Fruit fly (Drosophila melanogaster): ENCODE data around the gene CG5280.

The CG5280 gene

dm6 chr3L:9023627-9024026, 33.6 kb upstream of the CG5280 start:
- TF ChIP-seq pad (GFP tag; optimal IDR thresholded peaks at IDR 0.05) (no peak), kay (GFP tag; ENCODE audit: borderline replicate concordance) (peak; percentile 18)

DNA sequence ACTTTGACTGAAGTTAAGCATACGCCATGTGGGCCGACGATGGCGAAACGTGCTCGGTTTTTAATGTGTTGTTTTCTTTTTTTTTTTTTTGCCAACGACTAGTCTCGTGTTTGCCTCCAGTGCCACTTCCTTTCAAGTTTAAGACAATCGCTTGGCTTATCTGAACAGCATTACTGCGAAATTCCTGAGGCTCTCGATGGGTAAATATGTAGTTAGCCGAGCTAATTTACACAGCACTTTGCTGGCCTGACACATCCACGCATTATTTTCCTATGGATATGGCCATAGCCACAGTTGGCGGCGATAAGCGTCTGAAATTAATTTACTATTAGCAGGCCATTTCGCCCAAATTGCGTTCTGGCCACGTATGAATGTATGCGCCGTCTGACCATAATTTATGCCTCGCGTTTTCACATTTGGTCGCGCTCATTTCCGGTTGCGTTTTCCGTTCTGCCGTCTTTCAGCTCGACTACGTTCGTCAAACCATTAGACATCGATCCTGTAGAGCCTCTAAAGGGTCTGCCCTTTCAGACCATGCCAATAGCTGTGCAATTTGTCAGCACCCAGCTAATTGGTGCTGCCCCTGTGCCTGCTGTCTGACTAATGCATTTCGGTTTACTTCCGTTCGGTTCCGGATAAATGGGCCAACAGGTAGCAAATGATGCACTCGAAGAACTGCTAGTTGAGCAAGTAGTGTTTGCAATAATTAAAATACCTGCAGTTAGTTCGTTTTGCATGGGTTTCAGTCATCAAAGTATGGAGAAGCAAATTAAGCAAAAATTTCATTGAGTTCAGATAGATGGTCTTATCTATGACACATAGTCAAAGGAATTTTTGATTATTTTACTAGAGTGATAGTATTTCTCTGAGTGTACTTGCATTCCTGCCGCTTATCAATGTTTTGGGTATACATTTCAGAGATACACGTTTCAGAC, 30.7 kb upstream of the CG5280 start:
- TF ChIP-seq kay (GFP tag; ENCODE audit: borderline replicate concordance) (peak; percentile 54), CG5204 (GFP tag; optimal IDR thresholded peaks at IDR 0.05) (no peak)

dm6 chr3L:9019196-9019662, 29.2 kb upstream of the CG5280 start, which contains the start of gene Doc2:
Doc2 (minus strand) TSS chr3L:9019246.
- TF ChIP-seq tj (GFP tag; optimal IDR thresholded peaks at IDR 0.05) (no peak), CG5204 (GFP tag; optimal IDR thresholded peaks at IDR 0.05) (no peak), Crg-1 (GFP tag; optimal IDR thresholded peaks at IDR 0.05) (no peak), cic (GFP tag; optimal IDR thresholded peaks at IDR 0.05) (no peak), Hr96 (GFP tag; optimal IDR thresholded peaks at IDR 0.05) (no peak), CG14711 (tag; optimal IDR thresholded peaks at IDR 0.05) (no peak), CG11617 (GFP tag; optimal IDR thresholded peaks at IDR 0.05) (no peak), pad (GFP tag; optimal IDR thresholded peaks at IDR 0.05) (no peak), toe (GFP tag; optimal IDR thresholded peaks at IDR 0.05) (no peak), ovo (GFP tag; optimal IDR thresholded peaks at IDR 0.05) (no peak), kay (GFP tag; ENCODE audit: borderline replicate concordance) (no peak), bab1 (GFP tag; optimal IDR thresholded peaks at IDR 0.05) (no peak)

DNA sequence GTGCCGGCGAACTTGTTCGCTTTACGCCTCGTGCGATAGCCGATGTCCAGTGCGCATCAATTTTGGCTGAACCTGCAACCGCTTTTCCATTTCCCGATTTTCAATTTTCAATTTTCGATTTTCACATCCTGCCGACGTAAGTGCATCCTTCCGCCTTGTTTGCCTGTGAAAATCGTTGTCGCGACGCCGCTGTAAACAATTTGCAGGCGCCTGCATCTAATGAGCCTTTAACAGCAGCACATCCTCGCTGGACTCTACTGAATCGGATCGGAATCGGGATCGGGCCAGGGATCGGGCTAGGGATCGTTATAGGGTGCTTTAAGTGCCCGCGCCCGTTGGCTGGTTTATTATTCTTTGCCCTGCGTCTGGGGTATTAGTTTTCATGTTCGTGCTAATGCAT, 27.4 kb upstream of the CG5280 start:
- TF ChIP-seq ovo (GFP tag; optimal IDR thresholded peaks at IDR 0.05) (no peak), CG33017 (tag; optimal IDR thresholded peaks at IDR 0.05) (no peak), CG5204 (GFP tag; optimal IDR thresholded peaks at IDR 0.05) (no peak), CG12768 (GFP tag; optimal IDR thresholded peaks at IDR 0.05) (no peak), CG11617 (GFP tag; optimal IDR thresholded peaks at IDR 0.05) (no peak), kay (GFP tag; ENCODE audit: borderline replicate concordance) (no peak), pad (GFP tag; optimal IDR thresholded peaks at IDR 0.05) (no peak), CG14711 (tag; optimal IDR thresholded peaks at IDR 0.05) (no peak)

DNA sequence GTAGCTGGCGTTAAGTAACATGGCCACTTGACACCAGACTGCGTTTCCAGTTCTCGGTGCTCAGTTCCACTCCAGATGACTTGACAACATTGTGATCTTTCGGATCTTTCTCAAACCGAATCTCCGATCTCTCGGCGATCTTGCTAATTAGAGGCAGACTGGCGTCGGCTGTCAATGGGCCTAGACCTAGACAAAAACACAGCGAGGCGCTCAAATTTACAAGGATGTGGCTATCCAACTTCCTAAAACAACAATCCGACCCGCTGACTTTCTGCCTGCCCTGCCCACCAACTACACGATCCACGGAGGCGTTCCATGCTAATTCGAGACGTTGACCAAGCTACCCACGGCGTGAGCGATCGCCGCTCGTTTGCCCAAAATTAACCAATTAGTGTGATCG, 23.7 kb upstream of the CG5280 start:
- TF ChIP-seq cic (GFP tag; optimal IDR thresholded peaks at IDR 0.05) (no peak), CG5204 (GFP tag; optimal IDR thresholded peaks at IDR 0.05) (no peak), CG1620 (GFP tag; optimal IDR thresholded peaks at IDR 0.05) (no peak), bab1 (GFP tag; optimal IDR thresholded peaks at IDR 0.05) (no peak), Mnt (GFP tag; optimal IDR thresholded peaks at IDR 0.05) (no peak), tj (GFP tag; optimal IDR thresholded peaks at IDR 0.05) (no peak), CG7101 (tag; optimal IDR thresholded peaks at IDR 0.05) (no peak), Crg-1 (GFP tag; optimal IDR thresholded peaks at IDR 0.05) (no peak), CG14711 (tag; optimal IDR thresholded peaks at IDR 0.05) (no peak), CG7045 (GFP tag; optimal IDR thresholded peaks at IDR 0.05) (no peak), Clk (GFP tag; optimal IDR thresholded peaks at IDR 0.05) (no peak), kay (GFP tag; ENCODE audit: borderline replicate concordance) (no peak), Hr96 (GFP tag; optimal IDR thresholded peaks at IDR 0.05) (no peak), cnc (optimal IDR thresholded peaks at IDR 0.05) (no peak), CG33017 (tag; optimal IDR thresholded peaks at IDR 0.05) (no peak)

DNA sequence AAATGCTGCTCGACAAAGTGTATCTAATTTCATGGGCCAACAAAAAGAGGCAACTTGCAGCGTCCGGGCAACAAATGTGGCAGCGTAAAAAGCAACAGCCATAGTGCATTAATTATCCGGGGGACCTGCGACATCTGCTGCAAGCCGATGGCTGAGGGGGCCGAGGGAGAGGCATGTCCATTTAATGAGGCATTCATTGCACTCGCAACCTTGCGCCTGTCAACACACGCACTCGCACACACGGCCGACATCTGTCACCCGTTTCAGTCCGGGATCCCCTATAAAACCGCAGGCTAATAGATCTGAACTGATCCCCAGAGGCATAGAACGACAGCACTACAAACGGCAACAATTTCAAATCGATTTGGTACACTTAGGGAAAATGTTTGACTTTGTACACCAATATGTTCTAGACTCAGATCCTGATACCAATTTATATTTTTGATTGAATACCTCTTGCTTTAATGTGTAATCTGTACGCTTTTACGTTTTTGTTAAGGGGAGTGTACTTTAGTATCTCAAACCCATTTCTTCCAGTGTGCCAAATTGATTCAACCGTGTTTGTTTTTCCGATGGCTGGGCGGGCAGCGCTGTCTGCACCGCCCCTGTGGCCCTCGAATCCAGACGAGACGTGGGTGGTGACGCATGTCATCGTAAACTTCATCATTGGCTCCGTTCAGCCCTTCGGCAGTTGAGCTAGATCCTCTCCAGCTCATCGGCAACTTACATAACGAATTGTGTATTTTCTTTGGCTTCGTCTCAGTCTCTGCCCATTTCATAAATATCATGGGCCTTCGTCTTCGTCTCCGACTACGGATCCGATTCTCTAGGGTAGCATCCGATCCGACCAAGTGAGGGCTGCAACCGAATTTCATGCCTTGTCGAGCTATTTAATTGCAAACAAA, 21.7 kb upstream of the CG5280 start:
- TF ChIP-seq Mnt (GFP tag; optimal IDR thresholded peaks at IDR 0.05) (no peak), CG11617 (GFP tag; optimal IDR thresholded peaks at IDR 0.05) (no peak), Clk (GFP tag; optimal IDR thresholded peaks at IDR 0.05) (no peak), CG7101 (tag; optimal IDR thresholded peaks at IDR 0.05) (no peak), cnc (optimal IDR thresholded peaks at IDR 0.05) (no peak), Hr96 (GFP tag; optimal IDR thresholded peaks at IDR 0.05) (no peak), ovo (GFP tag; optimal IDR thresholded peaks at IDR 0.05) (no peak), kay (GFP tag; ENCODE audit: borderline replicate concordance) (no peak), cic (GFP tag; optimal IDR thresholded peaks at IDR 0.05) (no peak), bab1 (GFP tag; optimal IDR thresholded peaks at IDR 0.05) (no peak)

- TF ChIP-seq Crg-1 (GFP tag; optimal IDR thresholded peaks at IDR 0.05): no peak
- no peak for TF ChIP-seq pad (GFP tag; optimal IDR thresholded peaks at IDR 0.05)
- no peak for TF ChIP-seq bab1 (GFP tag; optimal IDR thresholded peaks at IDR 0.05)
- TF ChIP-seq Mnt (GFP tag; optimal IDR thresholded peaks at IDR 0.05): no peak
- no peak for TF ChIP-seq kay (GFP tag; ENCODE audit: borderline replicate concordance)
- no peak for TF ChIP-seq ovo (GFP tag; optimal IDR thresholded peaks at IDR 0.05)
- TF ChIP-seq toe (GFP tag; optimal IDR thresholded peaks at IDR 0.05): no peak
- no peak for TF ChIP-seq cic (GFP tag; optimal IDR thresholded peaks at IDR 0.05)
- TF ChIP-seq CG33017 (tag; optimal IDR thresholded peaks at IDR 0.05): no peak
- no peak for TF ChIP-seq CG11617 (GFP tag; optimal IDR thresholded peaks at IDR 0.05)
- no peak for TF ChIP-seq CG5204 (GFP tag; optimal IDR thresholded peaks at IDR 0.05)
- no peak for TF ChIP-seq CG7101 (tag; optimal IDR thresholded peaks at IDR 0.05)
- no peak for TF ChIP-seq Clk (GFP tag; optimal IDR thresholded peaks at IDR 0.05)
These were observed 19.7 kb upstream of the CG5280 start, which contains the start of gene CG5194 for dm6 chr3L:9009738-9010137. CG5194 (minus strand) TSS chr3L:9009838.
